Fruit fly (Drosophila melanogaster) whole organism, embryonic: Measurements from ENCODE around the gene Cpr66Cb.
A peak's percentile ranks its signal among the peaks of the same experiment; 100 is the strongest.

ENCODE experiments used
- Ada2b ChIP-seq: fragments of 200-800 bp; sonication (Bioruptor generic); IDR thresholded peaks from 2 replicates; pipeline ENCODE4 v1.3.6; 2022; ENCODE audit warnings: missing biosample characterization, missing genetic modification characterization
- C15 ChIP-seq: fragments of 200-800 bp; sonication (Bioruptor generic); IDR thresholded peaks from 3 replicates; pipeline ENCODE4 v1.3.6; 2022; ENCODE audit warnings: missing biosample characterization, missing genetic modification characterization
- CG10979 ChIP-seq: fragments of 200-800 bp; sonication (Bioruptor generic); optimal IDR thresholded peaks from 2 replicates; lab custom pipeline; 2018; ENCODE audit warnings: missing biosample characterization, mild to moderate bottlenecking, missing genetic modification characterization, moderate library complexity
- CG11456 ChIP-seq: fragments of 200-800 bp; sonication (Bioruptor generic); IDR thresholded peaks from 3 replicates; pipeline ENCODE4 v1.3.6; 2022; ENCODE audit warnings: missing biosample characterization, missing genetic modification characterization
- CG11696 ChIP-seq: fragments of 200-800 bp; sonication (Bioruptor generic); IDR thresholded peaks from 2 replicates; pipeline ENCODE4 v1.3.6; 2022; ENCODE audit warnings: missing biosample characterization, missing genetic modification characterization
- CG12071 ChIP-seq: fragments of 200-800 bp; sonication (Bioruptor generic); optimal IDR thresholded peaks from 3 replicates; lab custom pipeline; 2018; ENCODE audit warnings: missing biosample characterization, mild to moderate bottlenecking, missing genetic modification characterization
- CG12942 ChIP-seq: fragments of 200-800 bp; sonication (Bioruptor generic); optimal IDR thresholded peaks from 3 replicates; lab custom pipeline; 2016; ENCODE audit warnings: missing biosample characterization, missing genetic modification characterization
- CG14860 ChIP-seq: fragments of 200-800 bp; sonication (Bioruptor generic); IDR thresholded peaks from 3 replicates; pipeline ENCODE4 v1.3.6; 2022; ENCODE audit warnings: missing biosample characterization, missing genetic modification characterization; ENCODE audit not compliant: partially characterized antibody
- CG14965 ChIP-seq: fragments of 200-800 bp; sonication (Bioruptor generic); optimal IDR thresholded peaks from 2 replicates; lab custom pipeline; 2016; ENCODE audit warnings: missing biosample characterization, missing genetic modification characterization, borderline replicate concordance
- CG17802 ChIP-seq: fragments of 200-800 bp; sonication (Bioruptor generic); optimal IDR thresholded peaks from 2 replicates; lab custom pipeline; 2018; ENCODE audit warnings: missing biosample characterization, mild to moderate bottlenecking, missing genetic modification characterization, moderate library complexity
- CG18619 ChIP-seq: fragments of 200-800 bp; sonication (Bioruptor generic); optimal IDR thresholded peaks from 3 replicates; lab custom pipeline; 2017; ENCODE audit warnings: missing biosample characterization, mild to moderate bottlenecking, missing genetic modification characterization
- CG2202 ChIP-seq: fragments of 200-800 bp; sonication (Bioruptor generic); optimal IDR thresholded peaks from 2 replicates; lab custom pipeline; 2018; ENCODE audit warnings: missing biosample characterization, mild to moderate bottlenecking, missing genetic modification characterization
- CG2678 ChIP-seq: fragments of 200-800 bp; sonication (Bioruptor generic); optimal IDR thresholded peaks from 3 replicates; lab custom pipeline; 2019; ENCODE audit warnings: missing biosample characterization, mild to moderate bottlenecking, missing genetic modification characterization, moderate library complexity
- CG31365 ChIP-seq: fragments of 200-800 bp; sonication (Bioruptor generic); optimal IDR thresholded peaks from 2 replicates; lab custom pipeline; 2018; ENCODE audit warnings: missing biosample characterization, mild to moderate bottlenecking, missing genetic modification characterization
- CG3281 ChIP-seq: fragments of 200-800 bp; sonication (Bioruptor generic); optimal IDR thresholded peaks from 3 replicates; lab custom pipeline; 2017; ENCODE audit warnings: missing biosample characterization, mild to moderate bottlenecking, missing genetic modification characterization
- CG33213 ChIP-seq: fragments of 200-800 bp; sonication (Bioruptor generic); optimal IDR thresholded peaks from 3 replicates; lab custom pipeline; 2016; ENCODE audit warnings: missing biosample characterization, missing genetic modification characterization
- CG3726 ChIP-seq: fragments of 200-800 bp; sonication (Bioruptor generic); IDR thresholded peaks from 3 replicates; pipeline ENCODE4, ENCODE4 v1.3.6; 2022; ENCODE audit warnings: missing biosample characterization, missing genetic modification characterization
- CG4282 ChIP-seq: fragments of 200-800 bp; sonication (Bioruptor generic); optimal IDR thresholded peaks from 2 replicates; lab custom pipeline; 2016; ENCODE audit warnings: missing biosample characterization, missing genetic modification characterization
- CG6689 ChIP-seq: fragments of 200-800 bp; sonication (Bioruptor generic); IDR thresholded peaks from 2 replicates; pipeline ENCODE4 v1.3.6; 2022; ENCODE audit warnings: missing biosample characterization, missing genetic modification characterization
- CG6813 ChIP-seq: fragments of 200-800 bp; sonication (Bioruptor generic); optimal IDR thresholded peaks from 2 replicates; lab custom pipeline; 2017; ENCODE audit warnings: missing biosample characterization, missing genetic modification characterization, mild to moderate bottlenecking, moderate library complexity, missing genetic modification reagents
- CG8359 ChIP-seq: fragments of 200-800 bp; sonication (Bioruptor generic); optimal IDR thresholded peaks from 2 replicates; lab custom pipeline; 2017; ENCODE audit warnings: missing biosample characterization, mild to moderate bottlenecking, missing genetic modification characterization, borderline replicate concordance
- CG9932 ChIP-seq: fragments of 200-800 bp; sonication (Bioruptor generic); IDR thresholded peaks from 2 replicates; pipeline ENCODE4 v1.3.6; 2022; ENCODE audit warnings: missing biosample characterization, missing genetic modification characterization
- Dp ChIP-seq: fragments of 200-800 bp; sonication (Bioruptor generic); optimal IDR thresholded peaks from 2 replicates; lab custom pipeline; 2018; ENCODE audit warnings: missing biosample characterization, mild to moderate bottlenecking, missing genetic modification characterization, moderate library complexity
- HLHmδ ChIP-seq: fragments of 200-800 bp; sonication (Bioruptor generic); optimal IDR thresholded peaks from 2 replicates; lab custom pipeline; 2018; ENCODE audit warnings: missing biosample characterization, mild to moderate bottlenecking, missing genetic modification characterization, moderate library complexity
- Hmr ChIP-seq: fragments of 200-800 bp; sonication (Bioruptor generic); optimal IDR thresholded peaks from 3 replicates; lab custom pipeline; 2017; ENCODE audit warnings: mild to moderate bottlenecking, missing biosample characterization, missing genetic modification reagents, missing genetic modification characterization
- NC2β ChIP-seq: fragments of 200-800 bp; sonication (Bioruptor generic); optimal IDR thresholded peaks from 2 replicates; lab custom pipeline; 2016; ENCODE audit warnings: missing biosample characterization, missing genetic modification characterization
- Nf-YB ChIP-seq: fragments of 200-800 bp; sonication (Bioruptor generic); optimal IDR thresholded peaks from 3 replicates; lab custom pipeline; 2019; ENCODE audit warnings: missing biosample characterization, mild to moderate bottlenecking, missing genetic modification characterization, moderate library complexity
- Oaz ChIP-seq: fragments of 200-800 bp; sonication (Bioruptor generic); IDR thresholded peaks from 2 replicates; pipeline ENCODE4 v1.3.6; 2022; ENCODE audit warnings: missing biosample characterization, missing genetic modification characterization
- Ssrp ChIP-seq: fragments of 200-800 bp; sonication (Bioruptor generic); optimal IDR thresholded peaks from 2 replicates; lab custom pipeline; 2018; ENCODE audit warnings: missing biosample characterization, mild to moderate bottlenecking, missing genetic modification characterization, moderate library complexity
- ato ChIP-seq: fragments of 200-800 bp; sonication (Bioruptor generic); IDR thresholded peaks from 2 replicates; pipeline ENCODE4 v1.3.6; 2022; ENCODE audit warnings: missing biosample characterization, missing genetic modification characterization; ENCODE audit not compliant: partially characterized antibody
- bsh ChIP-seq, 2 experiments: fragments of 200-800 bp; sonication (Bioruptor generic); optimal IDR thresholded peaks; 2 replicates each; lab custom pipeline; 2017 to 2018; ENCODE audit warnings: mild to moderate bottlenecking in 2 of 2, missing biosample characterization in 2 of 2, missing genetic modification characterization in 2 of 2, moderate library complexity in 1 of 2
- caup ChIP-seq: fragments of 200-800 bp; sonication (Bioruptor generic); optimal IDR thresholded peaks from 3 replicates; lab custom pipeline; 2017; ENCODE audit warnings: missing biosample characterization, mild to moderate bottlenecking, missing genetic modification characterization, moderate library complexity; ENCODE audit not compliant: severe bottlenecking
- gcm ChIP-seq: fragments of 200-800 bp; sonication (Bioruptor generic); optimal IDR thresholded peaks from 2 replicates; lab custom pipeline; 2019; ENCODE audit warnings: missing biosample characterization, mild to moderate bottlenecking, missing genetic modification characterization, moderate library complexity
- kay ChIP-seq: fragments of 200-800 bp; sonication (Bioruptor generic); optimal IDR thresholded peaks from 2 replicates; lab custom pipeline; 2016; ENCODE audit warnings: missing biosample characterization, missing genetic modification characterization
- kni ChIP-seq: fragments of 200-800 bp; sonication (Bioruptor generic); optimal IDR thresholded peaks from 3 replicates; lab custom pipeline; 2017; ENCODE audit warnings: mild to moderate bottlenecking, missing biosample characterization, missing genetic modification reagents, missing genetic modification characterization
- lbe ChIP-seq: fragments of 200-800 bp; sonication (Bioruptor generic); optimal IDR thresholded peaks from 2 replicates; lab custom pipeline; 2016; ENCODE audit warnings: missing biosample characterization, mild to moderate bottlenecking, missing genetic modification characterization
- lilli ChIP-seq: fragments of 200-800 bp; sonication (Bioruptor generic); optimal IDR thresholded peaks from 3 replicates; lab custom pipeline; 2016; ENCODE audit warnings: missing biosample characterization, missing genetic modification characterization
- lmd ChIP-seq: fragments of 200-800 bp; sonication (Bioruptor generic); IDR thresholded peaks from 2 replicates; pipeline ENCODE4 v1.3.6; 2022; ENCODE audit warnings: missing biosample characterization, missing genetic modification characterization
- maf-S ChIP-seq: fragments of 200-800 bp; sonication (Bioruptor generic); optimal IDR thresholded peaks from 2 replicates; lab custom pipeline; 2016; ENCODE audit warnings: missing biosample characterization, missing genetic modification characterization
- nerfin-1 ChIP-seq: fragments of 200-800 bp; sonication (Bioruptor generic); optimal IDR thresholded peaks from 3 replicates; lab custom pipeline; 2019; ENCODE audit warnings: missing biosample characterization, mild to moderate bottlenecking, missing genetic modification characterization, moderate library complexity
- repo ChIP-seq: fragments of 200-800 bp; sonication (Bioruptor generic); optimal IDR thresholded peaks from 2 replicates; lab custom pipeline; 2016; ENCODE audit warnings: missing biosample characterization, missing genetic modification characterization
- run ChIP-seq: fragments of 200-800 bp; sonication (Bioruptor generic); optimal IDR thresholded peaks from 3 replicates; lab custom pipeline; 2018; ENCODE audit warnings: missing biosample characterization, mild to moderate bottlenecking, missing genetic modification characterization
- sisA ChIP-seq: fragments of 200-800 bp; sonication (Bioruptor generic); IDR thresholded peaks from 2 replicates; pipeline ENCODE4 v1.3.6; 2022; ENCODE audit warnings: missing biosample characterization, missing genetic modification characterization
- sna ChIP-seq: fragments of 200-800 bp; sonication (Bioruptor generic); IDR thresholded peaks from 2 replicates; pipeline ENCODE4 v1.3.6; 2022; ENCODE audit warnings: missing biosample characterization, missing genetic modification characterization; ENCODE audit not compliant: partially characterized antibody
- sr ChIP-seq: fragments of 200-800 bp; sonication (Bioruptor generic); IDR thresholded peaks from 3 replicates; pipeline ENCODE4 v1.3.6; 2022; ENCODE audit warnings: missing biosample characterization, missing genetic modification characterization
- stwl ChIP-seq: fragments of 200-800 bp; sonication (Bioruptor generic); optimal IDR thresholded peaks from 3 replicates; lab custom pipeline; 2018; ENCODE audit warnings: missing biosample characterization, mild to moderate bottlenecking, missing genetic modification characterization, moderate library complexity
- twi ChIP-seq: fragments of 200-800 bp; optimal IDR thresholded peaks from 2 replicates; lab custom pipeline; 2019; ENCODE audit warnings: missing biosample characterization, mild to moderate bottlenecking, missing genetic modification characterization, moderate library complexity

Cpr66Cb gene

dm6 chr3L:8346100-8346980 lies 9.9 kb downstream of the Cpr66Cb start, which contains the start of the genes CG7182 and GAPcenA (continued):
- TF ChIP-seq Hmr (GFP tag; lab: Kevin White, UChicago) (peak; percentile 78), C15 (no peak), CG14965 (GFP tag; lab: Kevin White, UChicago) (no peak), CG10979 (tag; lab: Kevin White, UChicago) (peak; percentile 56), Dp (peak; percentile 42), HLHmδ (no peak), CG4282 (GFP tag; lab: Kevin White, UChicago) (peak; percentile 3), sr (GFP tag; lab: Robert Waterston, UW) (peak; percentile 17; the same call in 1 of the 3 replicates), caup (GFP tag; lab: Kevin White, UChicago) (peak; percentile 70), CG6813 (peak; percentile 13), maf-S (peak; percentile 25), stwl (tag; lab: Kevin White, UChicago) (peak; percentile 94), kay (GFP tag; lab: Kevin White, UChicago) (peak; percentile 33), Nf-YB (GFP tag; lab: Kevin White, UChicago) (peak; percentile 57), CG12942 (peak; percentile 50), CG9932 (peak; percentile 82), Ada2b (GFP tag; lab: Robert Waterston, UW) (0 out of 2 replicates have a peak, but pooled peaks have one; percentile 5), NC2β (peak; percentile 2), Oaz (GFP tag; lab: Robert Waterston, UW) (no peak), CG33213 (GFP tag; lab: Kevin White, UChicago) (peak; percentile 35), CG11696 (no peak), sna (GFP tag; lab: Robert Waterston, UW) (peak; percentile 40), sisA (GFP tag; lab: Robert Waterston, UW) (peak; percentile 58), CG2202 (peak; percentile 23), gcm (GFP tag; lab: Kevin White, UChicago) (no peak), CG14860 (GFP tag; lab: Robert Waterston, UW) (peak; percentile 32; the same call in 1 of the 3 replicates), bsh (GFP tag; optimal IDR thresholded peaks at IDR 0.05; lab: Kevin White, UChicago) (peak in 1 of 2 experiments; percentile 56), CG8359 (GFP tag; lab: Kevin White, UChicago) (no peak), CG18619 (GFP tag; lab: Kevin White, UChicago) (peak; percentile 63), kni (no peak), nerfin-1 (peak; percentile 67), CG2678 (tag; lab: Kevin White, UChicago) (peak; percentile 82), repo (GFP tag; lab: Kevin White, UChicago) (no peak), CG3281 (GFP tag; lab: Kevin White, UChicago) (peak; percentile 67), Ssrp (tag; lab: Kevin White, UChicago) (peak; percentile 52), lmd (GFP tag; lab: Robert Waterston, UW) (peak; percentile 33; the same call in 1 of the 2 replicates), lilli (GFP tag; lab: Kevin White, UChicago) (peak; percentile 61), run (no peak), CG12071 (GFP tag; lab: Kevin White, UChicago) (no peak), twi (tag; lab: Kevin White, UChicago) (peak; percentile 76), CG11456 (GFP tag; lab: Robert Waterston, UW) (no peak), CG6689 (GFP tag; lab: Robert Waterston, UW) (peak; percentile 52; the same call in 1 of the 2 replicates), CG17802 (peak; percentile 11), CG3726 (GFP tag; lab: Robert Waterston, UW) (no peak), ato (peak; percentile 33; the same call in 1 of the 2 replicates), lbe (peak; percentile 76), CG31365 (no peak)
